Worm (Caenorhabditis elegans) whole organism, L1 larva: Measurements from ENCODE around the gene mfsd-12.

ENCODE experiments used
- C34B4.2 ChIP-seq: sonication (generic microtip); optimal IDR thresholded peaks from 2 replicates; lab custom pipeline; 2017; ENCODE audit warnings: mild to moderate bottlenecking, missing genetic modification characterization, missing compliant biosample characterization
- aha-1 ChIP-seq: fragments of 150-350 bp; optimal IDR thresholded peaks from 2 replicates; lab custom pipeline; 2014; ENCODE audit warnings: missing biosample characterization, missing genetic modification characterization
- ama-1 ChIP-seq: fragments of 150-350 bp; optimal IDR thresholded peaks from 2 replicates; lab custom pipeline; 2014
- ceh-90 ChIP-seq: sonication (generic microtip); optimal IDR thresholded peaks from 2 replicates; lab custom pipeline; 2016; ENCODE audit warnings: missing genetic modification characterization, missing compliant biosample characterization
- dsc-1 ChIP-seq: sonication (generic microtip); optimal IDR thresholded peaks from 2 replicates; lab custom pipeline; 2016; ENCODE audit warnings: mild to moderate bottlenecking, missing genetic modification characterization, missing compliant biosample characterization
- egl-13 ChIP-seq: sonication (generic microtip); optimal IDR thresholded peaks from 2 replicates; lab custom pipeline; 2016; ENCODE audit warnings: missing genotype, missing genetic modification reagents, missing genetic modification characterization, missing compliant biosample characterization
- elt-2 ChIP-seq: sonication (generic microtip); optimal IDR thresholded peaks from 2 replicates; lab custom pipeline; 2016; ENCODE audit warnings: missing genetic modification characterization, mild to moderate bottlenecking, inconsistent platforms, missing compliant biosample characterization, missing genetic modification reagents
- ets-5 ChIP-seq: fragments of 200-800 bp; sonication (Bioruptor generic); IDR thresholded peaks from 2 replicates; pipeline ENCODE4 v1.3.6; 2022; ENCODE audit warnings: missing genetic modification characterization, missing compliant biosample characterization
- fkh-10 ChIP-seq: sonication (generic microtip); optimal IDR thresholded peaks from 2 replicates; lab custom pipeline; 2017; ENCODE audit warnings: missing biosample characterization, missing genetic modification reagents, missing genetic modification characterization
- fkh-8 ChIP-seq: sonication (generic microtip); optimal IDR thresholded peaks from 2 replicates; lab custom pipeline; 2016; ENCODE audit warnings: mild to moderate bottlenecking, missing genetic modification characterization, missing compliant biosample characterization
- hlh-4 ChIP-seq: sonication (generic microtip); optimal IDR thresholded peaks from 2 replicates; lab custom pipeline; 2016; ENCODE audit warnings: mild to moderate bottlenecking, missing genetic modification characterization, missing compliant biosample characterization
- hpl-2 ChIP-seq: fragments of 150-350 bp; optimal IDR thresholded peaks from 2 replicates; lab custom pipeline; 2014; ENCODE audit warnings: missing biosample characterization, missing genetic modification reagents, missing genetic modification characterization
- irx-1 ChIP-seq: sonication (generic microtip); optimal IDR thresholded peaks from 2 replicates; lab custom pipeline; 2016; ENCODE audit warnings: missing genetic modification characterization, missing compliant biosample characterization
- jun-1 ChIP-seq: fragments of 150-350 bp; optimal IDR thresholded peaks from 2 replicates; lab custom pipeline; 2014; ENCODE audit warnings: missing biosample characterization, missing genetic modification reagents, missing genetic modification characterization
- lin-13 ChIP-seq: fragments of 150-350 bp; optimal IDR thresholded peaks from 2 replicates; lab custom pipeline; 2014; ENCODE audit warnings: missing biosample characterization, missing genetic modification reagents, missing genetic modification characterization
- lin-14 ChIP-seq: fragments of 200-800 bp; sonication (Bioruptor generic); optimal IDR thresholded peaks from 2 replicates; lab custom pipeline; 2018; ENCODE audit warnings: mild to moderate bottlenecking, missing genetic modification characterization, moderate library complexity, missing compliant biosample characterization
- lin-15B ChIP-seq: fragments of 150-350 bp; sonication (generic microtip); optimal IDR thresholded peaks from 3 replicates; lab custom pipeline; 2014; ENCODE audit warnings: missing biosample characterization, missing genetic modification characterization
- lin-35 ChIP-seq, 2 experiments: fragments of 150-350 bp; optimal IDR thresholded peaks; 2 replicates each; lab custom pipeline; 2014; ENCODE audit warnings: missing biosample characterization in 2 of 2, missing genetic modification characterization in 2 of 2, missing genetic modification reagents in 2 of 2
- lin-39 ChIP-seq: fragments of 150-350 bp; optimal IDR thresholded peaks from 2 replicates; lab custom pipeline; 2014; ENCODE audit warnings: missing biosample characterization, missing genetic modification reagents, missing genetic modification characterization
- lsy-2 ChIP-seq, 2 experiments: fragments of 150-350 bp; optimal IDR thresholded peaks; 2 replicates each; lab custom pipeline; 2014; ENCODE audit warnings: missing biosample characterization in 2 of 2, missing genetic modification characterization in 2 of 2
- mef-2 ChIP-seq: fragments of 150-350 bp; optimal IDR thresholded peaks from 2 replicates; lab custom pipeline; 2014; ENCODE audit warnings: missing biosample characterization, missing genetic modification characterization
- mep-1 ChIP-seq: fragments of 150-350 bp; optimal IDR thresholded peaks from 2 replicates; lab custom pipeline; 2014; ENCODE audit warnings: missing biosample characterization, missing genetic modification characterization
- nhr-19 ChIP-seq: fragments of 200-800 bp; sonication (Bioruptor generic); conservative IDR thresholded peaks from 2 replicates; pipeline ENCODE4 v1.3.6; 2022; ENCODE audit warnings: missing genetic modification characterization, missing compliant biosample characterization
- nhr-20 ChIP-seq: sonication (generic microtip); optimal IDR thresholded peaks from 2 replicates; lab custom pipeline; 2016; ENCODE audit warnings: mild to moderate bottlenecking, missing genetic modification characterization, missing compliant biosample characterization
- nhr-237 ChIP-seq: fragments of 150-350 bp; optimal IDR thresholded peaks from 2 replicates; lab custom pipeline; 2014; ENCODE audit warnings: missing biosample characterization, missing genetic modification characterization
- nhr-47 ChIP-seq: sonication (generic microtip); optimal IDR thresholded peaks from 2 replicates; lab custom pipeline; 2016; ENCODE audit warnings: mild to moderate bottlenecking, missing genetic modification characterization, moderate library complexity, missing compliant biosample characterization
- nhr-84 ChIP-seq: sonication (generic microtip); optimal IDR thresholded peaks from 2 replicates; lab custom pipeline; 2017; ENCODE audit warnings: missing biosample characterization, missing genetic modification characterization
- nhr-90 ChIP-seq: sonication (generic microtip); optimal IDR thresholded peaks from 2 replicates; lab custom pipeline; 2016; ENCODE audit warnings: mild to moderate bottlenecking, missing genetic modification characterization, missing compliant biosample characterization; ENCODE audit not compliant: poor library complexity
- rnt-1 ChIP-seq: sonication (generic microtip); optimal IDR thresholded peaks from 2 replicates; lab custom pipeline; 2016; ENCODE audit warnings: mild to moderate bottlenecking, missing genetic modification characterization, moderate library complexity, missing compliant biosample characterization
- skn-1 ChIP-seq: fragments of 150-350 bp; optimal IDR thresholded peaks from 2 replicates; lab custom pipeline; 2014; ENCODE audit warnings: missing biosample characterization, missing genetic modification characterization
- snu-23 ChIP-seq: sonication (generic microtip); optimal IDR thresholded peaks from 2 replicates; lab custom pipeline; 2016; ENCODE audit warnings: missing genetic modification characterization, missing compliant biosample characterization
- sox-4 ChIP-seq: sonication (generic microtip); optimal IDR thresholded peaks from 2 replicates; lab custom pipeline; 2016; ENCODE audit warnings: missing genetic modification characterization, missing compliant biosample characterization
- sup-37 ChIP-seq: fragments of 200-800 bp; sonication (Bioruptor generic); optimal IDR thresholded peaks from 2 replicates; lab custom pipeline; 2018; ENCODE audit warnings: mild to moderate bottlenecking, missing genetic modification characterization, missing compliant biosample characterization
- swsn-7 ChIP-seq: sonication (generic microtip); optimal IDR thresholded peaks from 2 replicates; lab custom pipeline; 2016; ENCODE audit warnings: missing genetic modification characterization, missing compliant biosample characterization
- tbx-2 ChIP-seq: sonication (generic microtip); optimal IDR thresholded peaks from 2 replicates; lab custom pipeline; 2016; ENCODE audit warnings: missing genetic modification characterization, missing compliant biosample characterization
- tlp-1 ChIP-seq: fragments of 150-350 bp; optimal IDR thresholded peaks from 2 replicates; lab custom pipeline; 2014; ENCODE audit warnings: missing biosample characterization, missing genetic modification characterization
- unc-86 ChIP-seq: sonication (generic microtip); optimal IDR thresholded peaks from 2 replicates; lab custom pipeline; 2016; ENCODE audit warnings: missing genetic modification characterization, missing compliant biosample characterization
- unc-98 ChIP-seq: fragments of 200-800 bp; sonication (Bioruptor generic); IDR thresholded peaks from 2 replicates; pipeline ENCODE4 v1.3.6; 2022; ENCODE audit warnings: missing genetic modification characterization, missing compliant biosample characterization
- vab-15 ChIP-seq: sonication (generic microtip); optimal IDR thresholded peaks from 2 replicates; lab custom pipeline; 2017; ENCODE audit warnings: missing genotype, mild to moderate bottlenecking, missing genetic modification characterization, missing compliant biosample characterization
- zag-1 ChIP-seq: fragments of 150-350 bp; optimal IDR thresholded peaks from 2 replicates; lab custom pipeline; 2014; ENCODE audit warnings: missing biosample characterization, missing genetic modification characterization
- zip-4 ChIP-seq: fragments of 200-800 bp; sonication (Bioruptor generic); optimal IDR thresholded peaks from 2 replicates; lab custom pipeline; 2018; ENCODE audit warnings: mild to moderate bottlenecking, missing genetic modification characterization, moderate library complexity, missing compliant biosample characterization
- ztf-11 ChIP-seq, 2 experiments: sonication (generic microtip); optimal IDR thresholded peaks; 2 replicates each; lab custom pipeline; 2016 to 2017; ENCODE audit warnings: missing genetic modification characterization in 2 of 2, missing biosample characterization in 1 of 2, missing compliant biosample characterization in 1 of 2

Gene mfsd-12

ce11 chrX:4626891-4627290, 41.0 kb upstream of the mfsd-12 start:
- TF ChIP-seq lin-15B (tag; lab: Kevin White, UChicago): no peak
- no peak for TF ChIP-seq lsy-2 (tag; optimal IDR thresholded peaks at IDR 0.05; lab: Kevin White, UChicago)
- TF ChIP-seq jun-1 (tag; lab: Kevin White, UChicago): no peak
- TF ChIP-seq nhr-90: no peak
- TF ChIP-seq sox-4 (tag; lab: Kevin White, UChicago): no peak
- TF ChIP-seq ama-1 (lab: Kevin White, UChicago): no peak

- TF ChIP-seq lin-15B (tag; lab: Kevin White, UChicago) (no peak), hlh-4 (tag; lab: Kevin White, UChicago) (peak; percentile 74), C34B4.2 (tag; lab: Kevin White, UChicago) (no peak)
These were observed 39.5 kb upstream of the mfsd-12 start for ce11 chrX:4628350-4628749.

ce11 chrX:4628817-4629575, 38.9 kb upstream of the mfsd-12 start:
- peak; percentile 37 for TF ChIP-seq unc-86 (tag; lab: Kevin White, UChicago)
- peak; percentile 20 for TF ChIP-seq egl-13
- no peak for TF ChIP-seq fkh-8 (tag; lab: Kevin White, UChicago)
- TF ChIP-seq rnt-1 (tag; lab: Kevin White, UChicago): peak; percentile 55
- TF ChIP-seq snu-23 (GFP tag; lab: Kevin White, UChicago): peak; percentile 2
- peak; percentile 32 for TF ChIP-seq lin-14 (GFP tag; lab: Kevin White, UChicago)
- TF ChIP-seq ztf-11 (tag; optimal IDR thresholded peaks at IDR 0.05; lab: Kevin White, UChicago): peak in 1 of 2 experiments; percentile 25
- peak in 1 of 2 experiments; percentile 12 for TF ChIP-seq lsy-2 (tag; optimal IDR thresholded peaks at IDR 0.05; lab: Kevin White, UChicago)
- TF ChIP-seq unc-98: no peak
- no peak for TF ChIP-seq lin-39 (tag; lab: Kevin White, UChicago)
- peak; percentile 7 for TF ChIP-seq mep-1 (tag; lab: Kevin White, UChicago)
- peak; percentile 94 for TF ChIP-seq dsc-1 (tag; lab: Kevin White, UChicago)
- TF ChIP-seq nhr-47 (tag; lab: Kevin White, UChicago): peak; percentile 10
- TF ChIP-seq, all 84 proteins: peak for 10

ce11 chrX:4632088-4632487, 35.8 kb upstream of the mfsd-12 start, which contains the start of gene slcr-46.1:
Gene slcr-46.1 (plus strand): TSS chrX:4632361.
- TF ChIP-seq ztf-11 (tag; optimal IDR thresholded peaks at IDR 0.05; lab: Kevin White, UChicago) (no peak), elt-2 (tag; lab: Kevin White, UChicago) (peak; percentile 24)

ce11 chrX:4635643-4636042, 32.2 kb upstream of the mfsd-12 start:
- peak; percentile 18 for TF ChIP-seq unc-86 (tag; lab: Kevin White, UChicago)
- TF ChIP-seq hpl-2 (GFP tag; lab: Kevin White, UChicago): no peak
- no peak for TF ChIP-seq nhr-237
- TF ChIP-seq fkh-10 (GFP tag; lab: Kevin White, UChicago): no peak
- peak; percentile 17 for TF ChIP-seq vab-15
- TF ChIP-seq skn-1: peak; percentile 61
- peak; percentile 46 for TF ChIP-seq swsn-7 (tag; lab: Kevin White, UChicago)
- TF ChIP-seq sup-37 (GFP tag; lab: Kevin White, UChicago): no peak
- TF ChIP-seq lin-35 (GFP tag; optimal IDR thresholded peaks at IDR 0.05; lab: Kevin White, UChicago): peak; percentile 13 to 40
- TF ChIP-seq tbx-2 (tag; lab: Kevin White, UChicago): peak; percentile 46
- no peak for TF ChIP-seq ceh-90 (tag; lab: Kevin White, UChicago)
- peak; percentile 56 for TF ChIP-seq nhr-19
- peak; percentile 13 for TF ChIP-seq lin-13 (GFP tag; lab: Kevin White, UChicago)
- peak; percentile 65 for TF ChIP-seq nhr-47 (tag; lab: Kevin White, UChicago)
- no peak for TF ChIP-seq zip-4
- TF ChIP-seq jun-1 (tag; lab: Kevin White, UChicago): no peak
- no peak for TF ChIP-seq tlp-1 (tag; lab: Kevin White, UChicago)
- no peak for TF ChIP-seq lin-15B (tag; lab: Kevin White, UChicago)
- TF ChIP-seq ama-1 (lab: Kevin White, UChicago): no peak
- TF ChIP-seq nhr-84: no peak
- TF ChIP-seq hlh-4 (tag; lab: Kevin White, UChicago): no peak
- TF ChIP-seq egl-13: peak; percentile 23
- TF ChIP-seq sox-4 (tag; lab: Kevin White, UChicago): no peak
- peak; percentile 65 for TF ChIP-seq rnt-1 (tag; lab: Kevin White, UChicago)
- TF ChIP-seq nhr-20 (tag; lab: Kevin White, UChicago): peak; percentile 75
- TF ChIP-seq mef-2 (tag; lab: Kevin White, UChicago): no peak
- TF ChIP-seq snu-23 (GFP tag; lab: Kevin White, UChicago): peak; percentile 70
- TF ChIP-seq lin-39 (tag; lab: Kevin White, UChicago): peak; percentile 30
- peak; percentile 55 for TF ChIP-seq irx-1 (tag; lab: Kevin White, UChicago)
- TF ChIP-seq zag-1 (tag; lab: Kevin White, UChicago): no peak
- TF ChIP-seq aha-1 (tag; lab: Kevin White, UChicago): no peak
- TF ChIP-seq ets-5 (GFP tag; lab: Robert Waterston, UW): no peak
